Worm (Caenorhabditis elegans): ENCODE data around the gene Y71H2B.5.

Y71H2B.5 gene

ce11 chrIII:2628690-2629089 is 20.9 kb downstream of the Y71H2B.5 start, which contains the start of gene acbp-8:
Gene acbp-8 (plus strand): TSS chrIII:2629013.
- TF ChIP-seq odd-2 (tag; optimal IDR thresholded peaks at IDR 0.05) = no peak
- no peak for TF ChIP-seq pha-4 (tag; optimal IDR thresholded peaks at IDR 0.05)
- no peak for TF ChIP-seq che-1 (tag; optimal IDR thresholded peaks at IDR 0.05)
- no peak for TF ChIP-seq nhr-11 (tag; optimal IDR thresholded peaks at IDR 0.05)
- no peak for TF ChIP-seq F13H6.1 (tag; optimal IDR thresholded peaks at IDR 0.05)
- no peak for TF ChIP-seq pqm-1 (tag; optimal IDR thresholded peaks at IDR 0.05)
- TF ChIP-seq K02D7.2 (tag; optimal IDR thresholded peaks at IDR 0.05) = no peak
- no peak for TF ChIP-seq tbx-2 (tag; optimal IDR thresholded peaks at IDR 0.05)
- TF ChIP-seq fkh-10 (GFP tag; optimal IDR thresholded peaks at IDR 0.05) = no peak
- TF ChIP-seq ceh-19 (GFP tag; optimal IDR thresholded peaks at IDR 0.05) = no peak
- TF ChIP-seq zip-5 (tag; optimal IDR thresholded peaks at IDR 0.05) = no peak
- TF ChIP-seq ceh-22 (tag; optimal IDR thresholded peaks at IDR 0.05) = no peak
- no peak for TF ChIP-seq ceh-48 (tag; optimal IDR thresholded peaks at IDR 0.05)
- no peak for TF ChIP-seq hlh-6 (tag; optimal IDR thresholded peaks at IDR 0.05)
- no peak for TF ChIP-seq fax-1 (tag; optimal IDR thresholded peaks at IDR 0.05)
- TF ChIP-seq hlh-15 (tag; optimal IDR thresholded peaks at IDR 0.05) = no peak
- no peak for TF ChIP-seq hlh-13 (GFP tag; optimal IDR thresholded peaks at IDR 0.05)
- no peak for TF ChIP-seq C38D4.7 (GFP tag; optimal IDR thresholded peaks at IDR 0.05)
- TF ChIP-seq sox-4 (tag; optimal IDR thresholded peaks at IDR 0.05) = no peak

DNA sequence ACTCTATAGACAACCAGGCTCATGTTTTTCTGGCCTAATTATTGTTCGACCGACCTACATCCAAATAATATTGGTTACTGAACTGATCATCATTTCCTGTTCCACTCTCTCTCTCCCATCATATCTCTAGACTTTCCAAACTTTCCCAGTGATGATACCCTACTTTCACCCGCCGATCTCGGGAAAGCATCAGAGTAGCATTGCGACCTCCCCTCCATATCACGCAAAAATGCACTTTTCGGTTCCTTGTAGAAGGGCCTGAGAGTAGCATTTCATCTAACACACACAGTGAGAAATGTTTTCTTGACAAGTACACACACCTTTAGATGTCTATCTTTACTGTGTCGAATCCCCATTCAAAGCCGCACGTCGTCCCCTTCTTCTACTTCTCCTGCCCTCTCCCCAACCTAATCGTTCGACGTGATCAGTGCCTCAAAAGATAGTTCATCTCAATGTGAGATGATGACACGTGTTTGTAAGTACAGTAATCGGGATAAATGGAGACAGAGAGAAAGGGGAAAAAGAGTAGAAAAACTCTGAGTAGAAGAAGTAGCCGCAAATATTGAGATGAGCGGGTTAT is 25.1 kb downstream of the Y71H2B.5 start:
- TF ChIP-seq unc-3 (GFP tag; conservative IDR thresholded peaks at IDR 0.05) = no peak
- TF ChIP-seq unc-3 (tag; optimal IDR thresholded peaks at IDR 0.05) = no peak
- no peak for TF ChIP-seq ceh-45 (GFP tag; IDR thresholded peaks at IDR 0.05)
- TF ChIP-seq npax-4 (tag; optimal IDR thresholded peaks at IDR 0.05) = no peak
- no peak for TF ChIP-seq ceh-31 (tag; optimal IDR thresholded peaks at IDR 0.05)
- TF ChIP-seq tbx-2 (tag; optimal IDR thresholded peaks at IDR 0.05) = no peak
- no peak for TF ChIP-seq sdc-2 (tag; optimal IDR thresholded peaks at IDR 0.05)
- no peak for TF ChIP-seq pros-1 (tag; optimal IDR thresholded peaks at IDR 0.05)
- no peak for TF ChIP-seq tbx-7 (tag; optimal IDR thresholded peaks at IDR 0.05)
- no peak for TF ChIP-seq ceh-19 (GFP tag; optimal IDR thresholded peaks at IDR 0.05)
- TF ChIP-seq zip-5 (tag; optimal IDR thresholded peaks at IDR 0.05) = no peak
- no peak for TF ChIP-seq fkh-6 (tag; optimal IDR thresholded peaks at IDR 0.05)
- no peak for TF ChIP-seq syd-9 (tag; optimal IDR thresholded peaks at IDR 0.05)
- TF ChIP-seq elt-4 (tag; optimal IDR thresholded peaks at IDR 0.05) = no peak
- TF ChIP-seq ceh-48 (tag; optimal IDR thresholded peaks at IDR 0.05) = no peak
- TF ChIP-seq hlh-13 (GFP tag; optimal IDR thresholded peaks at IDR 0.05) = no peak

DNA sequence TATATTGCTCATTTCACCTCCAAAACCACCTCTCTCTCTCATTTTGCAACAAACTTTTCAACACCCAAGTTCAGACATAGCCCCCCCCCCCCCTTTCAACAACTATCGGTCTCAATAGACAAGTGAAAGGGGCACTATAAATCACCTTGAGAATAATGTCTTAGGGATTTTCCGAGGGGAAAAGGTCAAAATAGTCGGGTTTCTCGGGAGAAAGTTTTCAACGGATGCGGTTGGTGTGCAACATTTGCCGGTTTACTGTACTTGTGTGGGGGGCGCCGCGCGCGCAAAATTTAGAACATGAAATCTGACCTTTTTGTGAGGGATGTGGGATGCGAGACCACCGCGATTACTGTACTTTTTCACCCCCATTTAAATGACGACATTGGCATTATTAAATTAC is 26.8 kb downstream of the Y71H2B.5 start:
- TF ChIP-seq tbx-2 (tag; optimal IDR thresholded peaks at IDR 0.05) (no peak), sdc-2 (tag; optimal IDR thresholded peaks at IDR 0.05) (no peak)

DNA sequence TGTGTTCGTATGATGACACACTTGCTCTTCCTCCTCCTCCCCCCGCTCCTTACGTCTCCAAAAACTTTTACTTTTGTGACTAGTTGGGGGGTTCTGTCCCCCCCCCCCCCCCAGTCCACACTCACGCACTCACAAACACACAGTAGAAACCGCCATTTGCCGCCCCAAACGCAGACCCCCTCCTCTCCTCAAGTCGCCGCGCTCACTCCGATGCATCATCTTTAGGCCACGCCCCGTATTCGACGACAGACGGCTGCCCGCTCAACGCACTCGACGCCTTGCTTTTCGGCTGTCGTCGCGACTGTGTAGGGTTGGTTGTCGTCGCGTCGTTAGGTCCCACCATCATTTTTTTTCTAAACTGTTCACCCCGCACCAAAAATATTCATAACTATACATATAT is 28.3 kb downstream of the Y71H2B.5 start, which contains the start of gene zmp-2:
zmp-2 (plus strand) TSS at position 247 of the 400 bp plus-strand sequence.
- no peak for TF ChIP-seq unc-42 (tag; optimal IDR thresholded peaks at IDR 0.05)
- peak; percentile 15 for TF ChIP-seq C38D4.7 (GFP tag; optimal IDR thresholded peaks at IDR 0.05)

DNA sequence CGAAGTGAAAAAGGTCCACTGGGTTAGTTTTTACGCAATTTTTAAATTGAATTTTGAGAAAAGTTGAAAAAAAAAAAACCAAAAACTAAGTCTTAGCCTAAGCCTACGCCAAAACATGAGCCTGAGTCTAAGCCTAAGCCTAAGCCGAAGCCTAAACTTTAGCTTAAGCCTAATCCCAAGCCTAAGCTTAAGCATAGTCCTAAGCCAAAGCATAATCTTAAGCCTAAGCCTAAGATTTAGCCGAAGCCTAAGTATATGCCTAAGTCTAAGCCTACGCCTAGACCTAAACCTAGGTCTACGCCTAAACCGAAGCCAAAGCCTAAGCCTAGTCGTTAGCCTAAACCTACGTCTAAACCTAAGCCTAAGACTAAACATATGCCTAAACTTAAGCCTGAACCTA is 33.8 kb downstream of the Y71H2B.5 start:
- TF ChIP-seq ztf-16 (tag; optimal IDR thresholded peaks at IDR 0.05) (no peak), dve-1 (tag; optimal IDR thresholded peaks at IDR 0.05) (peak; percentile 75), pha-4 (tag; optimal IDR thresholded peaks at IDR 0.05) (no peak), unc-3 (GFP tag; conservative IDR thresholded peaks at IDR 0.05) (no peak), unc-3 (tag; optimal IDR thresholded peaks at IDR 0.05) (no peak)

Measured in whole organism, late embryonic.